Worm (Caenorhabditis elegans) whole organism, L4/young adult: ENCODE data around the gene Y37E11B.7.
A peak's percentile ranks its signal among the peaks of the same experiment; 100 is the strongest.
"Not testable (repeated sequence)": the region's sequence is repeated elsewhere in the genome, so short reads cannot be mapped to it uniquely, and the experiment has no call there.

ENCODE experiments used
- W03F9.2 ChIP-seq: fragments of 150-350 bp; optimal IDR thresholded peaks from 2 replicates; lab custom pipeline; 2014; ENCODE audit warnings: missing biosample characterization, missing genetic modification characterization
- dao-5 ChIP-seq: sonication (generic microtip); optimal IDR thresholded peaks from 2 replicates; lab custom pipeline; 2016; ENCODE audit warnings: missing genotype, missing genetic modification characterization, moderate library complexity, missing compliant biosample characterization
- him-1 ChIP-seq: sonication (generic microtip); optimal IDR thresholded peaks from 2 replicates; lab custom pipeline; 2016; ENCODE audit warnings: missing genotype, missing genetic modification reagents, missing genetic modification characterization, missing compliant biosample characterization

The Y37E11B.7 gene

ce11 chrIV:3593513-3593912, 6.5 kb downstream of the Y37E11B.7 start, which contains the start of gene taf-2:
taf-2 (minus strand) TSS chrIV:3593613.
- no peak for TF ChIP-seq him-1 (tag; lab: Kevin White, UChicago)

ce11 chrIV:3590821-3591220, 9.1 kb downstream of the Y37E11B.7 start:
- no peak for TF ChIP-seq dao-5 (tag; lab: Kevin White, UChicago)
- no peak for TF ChIP-seq him-1 (tag; lab: Kevin White, UChicago)
- no peak for TF ChIP-seq W03F9.2 (tag; lab: Kevin White, UChicago)

DNA sequence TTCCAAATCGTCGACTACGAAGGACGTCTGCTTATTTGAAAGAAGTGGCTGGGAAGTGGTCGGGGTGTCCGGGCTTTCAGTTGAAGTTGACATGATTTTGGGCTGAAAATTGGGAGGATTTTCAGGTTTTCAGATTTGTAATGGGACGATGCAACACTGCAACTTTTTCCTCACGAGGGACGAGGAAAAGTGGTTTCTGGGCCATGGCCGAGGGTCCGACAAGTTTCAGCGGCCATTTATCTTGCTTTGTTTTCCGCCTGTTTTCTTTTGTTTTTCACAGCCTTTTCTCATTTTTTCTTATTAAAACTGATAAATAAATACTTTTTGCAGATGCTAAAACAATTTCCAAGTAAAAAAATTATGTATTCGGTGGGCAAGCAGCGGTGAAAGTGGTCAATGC, 17.2 kb downstream of the Y37E11B.7 start, which contains the start of gene blos-7:
TSS of gene blos-7 (minus strand) at position 101 of the 400 bp plus-strand sequence.
- TF ChIP-seq him-1, W03F9.2, dao-5 (tag; lab: Kevin White, UChicago): not testable (repeated sequence)

- TF ChIP-seq him-1 (tag; lab: Kevin White, UChicago) (no peak), W03F9.2 (tag; lab: Kevin White, UChicago) (no peak), dao-5 (tag; lab: Kevin White, UChicago) (no peak)
These were observed 20.4 kb downstream of the Y37E11B.7 start, which contains the start of gene Y37E11B.1 for ce11 chrIV:3579477-3579975. Y37E11B.1 (plus strand) TSS chrIV:3579621.

DNA sequence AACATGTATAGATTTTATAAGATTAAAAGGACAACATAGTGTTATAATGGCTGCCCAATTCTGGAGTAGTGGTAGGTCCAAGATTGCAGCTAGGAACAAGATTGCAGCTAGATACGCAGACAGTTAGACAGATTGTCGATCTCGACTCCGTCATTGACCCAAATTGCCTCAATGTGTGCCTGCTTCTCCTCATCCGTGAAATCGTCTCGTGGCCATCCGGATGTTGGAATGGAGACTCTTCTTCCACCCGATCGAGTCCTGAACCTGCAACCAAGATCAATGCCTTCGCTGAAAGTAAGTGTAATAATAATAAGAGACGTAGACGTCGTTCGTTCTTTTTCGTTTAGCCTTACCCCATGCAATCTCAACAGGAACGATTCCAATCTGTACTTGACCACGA, 21.3 kb downstream of the Y37E11B.7 start:
- TF ChIP-seq W03F9.2 (tag; lab: Kevin White, UChicago) (no peak), him-1 (tag; lab: Kevin White, UChicago) (no peak), dao-5 (tag; lab: Kevin White, UChicago) (no peak)

ce11 chrIV:3578155-3578554, 21.8 kb downstream of the Y37E11B.7 start, which contains the start of gene Y37E11B.2:
Y37E11B.2 (plus strand) TSS chrIV:3578455.
- no peak for TF ChIP-seq W03F9.2 (tag; lab: Kevin White, UChicago)
- TF ChIP-seq dao-5 (tag; lab: Kevin White, UChicago) = no peak
- no peak for TF ChIP-seq him-1 (tag; lab: Kevin White, UChicago)

ce11 chrIV:3570612-3571011, 29.4 kb downstream of the Y37E11B.7 start:
- TF ChIP-seq dao-5 (tag; lab: Kevin White, UChicago) = no peak
- no peak for TF ChIP-seq W03F9.2 (tag; lab: Kevin White, UChicago)
- no peak for TF ChIP-seq him-1 (tag; lab: Kevin White, UChicago)

- no peak for TF ChIP-seq him-1 (tag; lab: Kevin White, UChicago)
- no peak for TF ChIP-seq W03F9.2 (tag; lab: Kevin White, UChicago)
- no peak for TF ChIP-seq dao-5 (tag; lab: Kevin White, UChicago)
These were observed 31.4 kb downstream of the Y37E11B.7 start, which contains the start of gene otpl-1 for ce11 chrIV:3568608-3569007. otpl-1 (plus strand) TSS chrIV:3568979.

DNA sequence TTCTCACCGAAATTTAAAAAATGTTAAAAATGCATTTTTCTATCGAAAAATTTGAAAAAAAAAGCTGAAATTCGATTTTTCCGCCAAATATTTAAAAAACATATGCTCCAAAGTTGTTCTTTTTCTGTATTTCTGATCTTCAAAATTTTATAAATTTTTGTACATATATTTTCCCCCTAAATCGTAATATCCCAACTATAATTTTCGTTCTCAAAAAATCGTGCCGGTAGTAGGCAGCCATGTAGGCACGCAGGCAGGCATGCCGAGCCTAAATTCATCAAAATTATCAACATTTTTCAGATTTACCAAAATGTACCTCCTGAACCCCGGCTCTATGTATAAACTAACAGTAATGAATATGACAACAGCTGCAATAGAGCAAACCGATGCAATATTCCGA, 35.1 kb downstream of the Y37E11B.7 start, which contains the start of gene sre-5:
TSS of gene sre-5 (plus strand) at position 301 of the 400 bp plus-strand sequence.
- no peak for TF ChIP-seq dao-5 (tag; lab: Kevin White, UChicago)
- TF ChIP-seq him-1 (tag; lab: Kevin White, UChicago) = no peak
- no peak for TF ChIP-seq W03F9.2 (tag; lab: Kevin White, UChicago)

DNA sequence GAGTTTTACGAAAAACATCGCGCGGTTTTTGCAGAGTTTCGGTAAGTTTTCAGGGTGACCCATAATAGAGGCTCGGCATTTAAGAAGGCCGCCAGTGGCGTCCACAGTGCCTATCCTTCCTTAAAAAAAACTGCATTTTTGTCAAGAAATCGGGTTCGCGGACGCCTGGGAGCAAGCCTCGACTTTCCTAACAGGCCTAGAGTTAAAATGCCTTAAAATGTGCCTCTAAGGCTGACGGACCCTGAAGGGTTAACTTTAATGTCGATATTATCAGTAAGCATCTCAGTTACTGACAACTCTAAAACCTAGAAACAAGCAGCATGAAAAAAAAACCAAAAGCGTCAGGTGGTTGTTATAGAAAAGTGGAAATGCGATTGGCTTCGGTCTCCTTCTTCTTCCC, 40.8 kb downstream of the Y37E11B.7 start:
- TF ChIP-seq W03F9.2 (tag; lab: Kevin White, UChicago) (no peak), him-1 (tag; lab: Kevin White, UChicago) (no peak), dao-5 (tag; lab: Kevin White, UChicago) (no peak)

- TF ChIP-seq him-1 (tag; lab: Kevin White, UChicago) (no peak), W03F9.2 (tag; lab: Kevin White, UChicago) (no peak), dao-5 (tag; lab: Kevin White, UChicago) (no peak)
These were observed 42.6 kb downstream of the Y37E11B.7 start, which contains the start of gene osm-9 for ce11 chrIV:3557331-3557730. osm-9 (minus strand) TSS chrIV:3557431.

DNA sequence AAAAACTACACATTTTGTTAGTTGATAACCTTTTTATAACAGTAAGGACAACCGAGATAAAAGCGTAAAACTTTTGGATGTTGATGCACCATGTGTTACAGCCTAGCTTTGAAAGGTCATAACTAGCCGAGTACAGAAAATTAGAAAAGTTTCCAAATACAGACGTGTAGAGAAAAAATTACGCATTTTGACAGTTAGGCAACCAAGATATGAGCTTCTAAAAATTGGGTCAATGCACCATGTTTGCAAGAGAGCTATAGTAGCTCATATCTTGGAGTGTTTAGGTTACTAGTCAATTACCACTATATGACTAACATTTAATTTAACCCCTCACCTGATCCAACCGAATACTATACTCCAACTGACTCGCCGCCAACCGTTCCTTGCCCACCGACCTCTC, 47.0 kb downstream of the Y37E11B.7 start:
- TF ChIP-seq him-1 (tag; lab: Kevin White, UChicago) = no peak
- TF ChIP-seq dao-5 (tag; lab: Kevin White, UChicago) = no peak
- no peak for TF ChIP-seq W03F9.2 (tag; lab: Kevin White, UChicago)

- TF ChIP-seq W03F9.2 (tag; lab: Kevin White, UChicago) (no peak), him-1 (tag; lab: Kevin White, UChicago) (peak; percentile 31)
These were observed 48.0 kb downstream of the Y37E11B.7 start for ce11 chrIV:3551777-3552462.
